Fruit fly (Drosophila melanogaster): ENCODE measurements around the gene CG12093.

DNA sequence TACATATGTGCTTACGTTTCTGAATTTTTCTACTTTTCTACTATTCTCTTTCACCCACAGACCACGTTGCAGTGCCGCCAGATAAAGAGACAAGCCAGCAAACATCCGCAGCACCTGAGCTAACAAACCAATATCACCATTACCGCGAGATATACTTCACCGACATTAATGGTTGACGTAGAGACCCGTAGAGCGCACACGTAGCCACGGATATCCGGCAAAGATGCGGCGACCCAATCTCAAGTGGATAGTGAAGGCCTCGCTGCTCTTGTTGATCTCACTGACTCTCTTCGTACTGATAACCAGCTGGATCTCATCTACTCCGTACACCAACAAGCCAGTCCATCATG lies 8.8 kb upstream of the CG12093 start:
- TF ChIP-seq CG32121 (GFP tag; IDR thresholded peaks at IDR 0.05): no peak
- TF ChIP-seq rn (GFP tag; IDR thresholded peaks at IDR 0.05): no peak
- TF ChIP-seq EcR (GFP tag; optimal IDR thresholded peaks at IDR 0.05): no peak
